Fruit fly (Drosophila melanogaster) whole organism, prepupa: ENCODE results near the gene Met75Cb.
"Not testable (repeated sequence)": the region's sequence is repeated elsewhere in the genome, so short reads cannot be mapped to it uniquely, and the experiment has no call there.

Experiments used
- CG11294 ChIP-seq: fragments of 200-800 bp; sonication (Bioruptor generic); IDR thresholded peaks from 2 replicates; pipeline ENCODE4 v1.3.6; 2022; ENCODE audit warnings: missing biosample characterization, missing genetic modification characterization
- CG1621 ChIP-seq: fragments of 200-800 bp; sonication (Bioruptor generic); optimal IDR thresholded peaks from 3 replicates; lab custom pipeline; 2018; ENCODE audit warnings: missing biosample characterization, mild to moderate bottlenecking, missing genetic modification characterization
- CG16779 ChIP-seq: fragments of 200-800 bp; sonication (Bioruptor generic); optimal IDR thresholded peaks from 3 replicates; lab custom pipeline; 2017; ENCODE audit warnings: missing biosample characterization, mild to moderate bottlenecking, missing genetic modification characterization
- CG4318 ChIP-seq: fragments of 200-800 bp; sonication (Bioruptor generic); optimal IDR thresholded peaks from 3 replicates; lab custom pipeline; 2017; ENCODE audit warnings: missing biosample characterization, mild to moderate bottlenecking, missing genetic modification characterization
- CG6163 ChIP-seq: fragments of 200-800 bp; sonication (Bioruptor generic); IDR thresholded peaks from 3 replicates; pipeline ENCODE4 v1.3.6; 2022; ENCODE audit warnings: missing biosample characterization, missing genetic modification characterization
- CG6854 ChIP-seq: fragments of 200-800 bp; sonication (Bioruptor generic); optimal IDR thresholded peaks from 2 replicates; lab custom pipeline; 2017; ENCODE audit warnings: missing biosample characterization, mild to moderate bottlenecking, missing genetic modification characterization
- CG7368 ChIP-seq: fragments of 200-800 bp; sonication (Bioruptor generic); optimal IDR thresholded peaks from 3 replicates; lab custom pipeline; 2016; ENCODE audit warnings: missing biosample characterization, missing genetic modification characterization
- Eip75B ChIP-seq: fragments of 200-800 bp; sonication (Bioruptor generic); optimal IDR thresholded peaks from 3 replicates; lab custom pipeline; 2016; ENCODE audit warnings: missing biosample characterization, missing genetic modification characterization
- Eip78C ChIP-seq: fragments of 200-800 bp; sonication (Bioruptor generic); peaks from one replicate; lab custom pipeline; 2016; ENCODE audit warnings: missing biosample characterization, missing genetic modification characterization
- Ets21C ChIP-seq: fragments of 200-800 bp; sonication (Bioruptor generic); optimal IDR thresholded peaks from 3 replicates; lab custom pipeline; 2016; ENCODE audit warnings: missing biosample characterization, missing genetic modification characterization
- Lpt ChIP-seq: fragments of 200-800 bp; sonication (Bioruptor generic); optimal IDR thresholded peaks from 3 replicates; lab custom pipeline; 2016; ENCODE audit warnings: missing biosample characterization, missing genetic modification characterization
- OdsH ChIP-seq: fragments of 200-800 bp; sonication (Bioruptor generic); optimal IDR thresholded peaks from 3 replicates; lab custom pipeline; 2016; ENCODE audit warnings: missing biosample characterization, missing genetic modification characterization
- Sox15 ChIP-seq: fragments of 200-800 bp; sonication (Bioruptor generic); optimal IDR thresholded peaks from 3 replicates; lab custom pipeline; 2016; ENCODE audit warnings: missing biosample characterization, missing genetic modification characterization
- topi ChIP-seq: fragments of 200-800 bp; sonication (Bioruptor generic); optimal IDR thresholded peaks from 3 replicates; lab custom pipeline; 2016; ENCODE audit warnings: missing biosample characterization, missing genetic modification characterization

- not testable (repeated sequence) for TF ChIP-seq CG4318 (GFP tag; lab: Kevin White, UChicago); topi (GFP tag; lab: Kevin White, UChicago); Ets21C (GFP tag; lab: Kevin White, UChicago); Lpt (GFP tag; lab: Kevin White, UChicago); Eip75B (GFP tag; lab: Kevin White, UChicago); CG6163 (GFP tag; lab: Robert Waterston, UW); CG6854 (GFP tag; lab: Kevin White, UChicago); CG1621 (tag; lab: Kevin White, UChicago); CG7368 (GFP tag; lab: Kevin White, UChicago); CG11294 (GFP tag; lab: Robert Waterston, UW); Sox15 (GFP tag; lab: Kevin White, UChicago); Eip78C (GFP tag; lab: Kevin White, UChicago); OdsH (GFP tag; lab: Kevin White, UChicago); CG16779 (tag; lab: Kevin White, UChicago)
Observed at dm6 chr3L:18469518-18469917, at the start of gene Met75Cb.
